Worm (Caenorhabditis elegans) whole organism, L4/young adult: ENCODE data around the gene acsd-1.

ENCODE experiments used
- W03F9.2 ChIP-seq: fragments of 150-350 bp; optimal IDR thresholded peaks from 2 replicates; lab custom pipeline; 2014; ENCODE audit warnings: missing biosample characterization, missing genetic modification characterization
- dao-5 ChIP-seq: sonication (generic microtip); optimal IDR thresholded peaks from 2 replicates; lab custom pipeline; 2016; ENCODE audit warnings: missing genotype, missing genetic modification characterization, moderate library complexity, missing compliant biosample characterization
- him-1 ChIP-seq: sonication (generic microtip); optimal IDR thresholded peaks from 2 replicates; lab custom pipeline; 2016; ENCODE audit warnings: missing genotype, missing genetic modification reagents, missing genetic modification characterization, missing compliant biosample characterization

DNA sequence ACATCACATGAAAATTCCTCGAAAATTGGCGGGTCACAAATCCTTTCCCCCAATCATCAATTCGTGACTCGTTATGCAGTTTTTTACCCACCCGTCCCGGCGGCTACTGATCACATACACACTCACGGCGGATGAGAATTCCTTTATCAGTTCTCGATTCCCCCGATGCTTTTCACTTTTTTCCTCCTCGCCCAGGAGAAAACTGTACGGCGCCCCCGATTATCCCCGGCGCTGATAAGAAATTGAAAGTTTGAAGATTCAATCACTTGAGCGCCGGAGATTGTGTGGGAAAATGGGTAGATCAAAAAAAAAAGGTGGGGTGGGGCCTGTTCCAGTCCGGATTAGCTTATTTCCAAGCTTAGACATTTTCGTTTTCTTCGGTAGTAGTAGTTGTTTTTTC, 31.6 kb downstream of the acsd-1 start:
- no peak for TF ChIP-seq him-1
- no peak for TF ChIP-seq dao-5
- TF ChIP-seq W03F9.2 (tag; lab: Kevin White, UChicago) = no peak
